Fruit fly (Drosophila melanogaster) whole organism, wandering third instar larva: ENCODE data around the gene CG10738.

ENCODE experiments used
- CG9705 ChIP-seq: fragments of 200-800 bp; sonication (Bioruptor generic); optimal IDR thresholded peaks from 2 replicates; lab custom pipeline; 2018; ENCODE audit warnings: missing biosample characterization, mild to moderate bottlenecking, missing genetic modification characterization
- Dfd ChIP-seq: fragments of >200 bp; optimal IDR thresholded peaks from 2 replicates; lab custom pipeline; 2017; ENCODE audit warnings: missing biosample characterization, missing genetic modification characterization
- HLH106 ChIP-seq: fragments of 200-800 bp; optimal IDR thresholded peaks from 3 replicates; lab custom pipeline; 2019; ENCODE audit warnings: missing biosample characterization, mild to moderate bottlenecking, missing genetic modification characterization, moderate library complexity
- Hr78 ChIP-seq: fragments of >200 bp; optimal IDR thresholded peaks from 2 replicates; lab custom pipeline; 2017; ENCODE audit warnings: missing biosample characterization, missing genetic modification characterization
- Myc ChIP-seq: fragments of >200 bp; optimal IDR thresholded peaks from 2 replicates; lab custom pipeline; 2017
- br ChIP-seq: fragments of 200-800 bp; sonication (Bioruptor generic); optimal IDR thresholded peaks from 2 replicates; lab custom pipeline; 2016; ENCODE audit warnings: missing biosample characterization, missing genetic modification characterization
- ey ChIP-seq: fragments of 200-800 bp; sonication (Bioruptor generic); optimal IDR thresholded peaks from 2 replicates; lab custom pipeline; 2016; ENCODE audit warnings: missing biosample characterization, missing genetic modification characterization
- h ChIP-seq: fragments of 200-800 bp; sonication (Bioruptor generic); optimal IDR thresholded peaks from 3 replicates; lab custom pipeline; 2016; ENCODE audit warnings: missing biosample characterization, mild to moderate bottlenecking, missing genetic modification characterization
- lola ChIP-seq: fragments of >200 bp; optimal IDR thresholded peaks from 2 replicates; lab custom pipeline; 2017; ENCODE audit warnings: missing biosample characterization, missing genetic modification characterization
- usp ChIP-seq: fragments of >200 bp; optimal IDR thresholded peaks from 2 replicates; lab custom pipeline; 2017; ENCODE audit warnings: missing biosample characterization, missing genetic modification characterization

dm6 chr3L:13432791-13433190, 17.8 kb upstream of the CG10738 start:
- no peak for TF ChIP-seq CG9705 (GFP tag; lab: Kevin White, UChicago)
- no peak for TF ChIP-seq h
- no peak for TF ChIP-seq Myc (lab: Kevin White, UChicago)
- no peak for TF ChIP-seq lola (GFP tag; lab: Kevin White, UChicago)
- no peak for TF ChIP-seq ey (GFP tag; lab: Kevin White, UChicago)
- no peak for TF ChIP-seq Dfd (GFP tag; lab: Kevin White, UChicago)
- TF ChIP-seq HLH106 (tag; lab: Kevin White, UChicago): no peak
- no peak for TF ChIP-seq usp (GFP tag; lab: Kevin White, UChicago)
- TF ChIP-seq br (GFP tag; lab: Kevin White, UChicago): no peak
- TF ChIP-seq Hr78: no peak
